Worm (Caenorhabditis elegans) whole organism, L2 larva: ENCODE data around the gene clec-123.
"Not testable (repeated sequence)": the region's sequence is repeated elsewhere in the genome, so short reads cannot be mapped to it uniquely, and the experiment has no call there.

Experiments
- C34F6.9 ChIP-seq: fragments of 150-350 bp; optimal IDR thresholded peaks from 2 replicates; lab custom pipeline; 2014; ENCODE audit warnings: missing biosample characterization, missing genetic modification characterization
- R02D3.7 ChIP-seq: fragments of 150-350 bp; optimal IDR thresholded peaks from 2 replicates; lab custom pipeline; 2014; ENCODE audit warnings: missing biosample characterization, missing genetic modification characterization
- Y55F3AM.14 ChIP-seq: fragments of 200-800 bp; sonication (Bioruptor generic); optimal IDR thresholded peaks from 2 replicates; lab custom pipeline; 2018; ENCODE audit warnings: mild to moderate bottlenecking, missing genetic modification characterization, missing compliant biosample characterization
- aly-2 ChIP-seq: fragments of 150-350 bp; optimal IDR thresholded peaks from 2 replicates; lab custom pipeline; 2014; ENCODE audit warnings: missing biosample characterization, missing genetic modification characterization
- ama-1 ChIP-seq: fragments of 150-350 bp; optimal IDR thresholded peaks from 2 replicates; lab custom pipeline; 2018; ENCODE audit warnings: inconsistent platforms
- ceh-16 ChIP-seq: fragments of 150-350 bp; optimal IDR thresholded peaks from 2 replicates; lab custom pipeline; 2014; ENCODE audit warnings: missing biosample characterization, missing genetic modification characterization
- crh-2 ChIP-seq: sonication (generic microtip); optimal IDR thresholded peaks from 2 replicates; lab custom pipeline; 2017; ENCODE audit warnings: missing biosample characterization, missing genetic modification characterization
- dmd-4 ChIP-seq: sonication (generic microtip); optimal IDR thresholded peaks from 2 replicates; lab custom pipeline; 2017; ENCODE audit warnings: missing biosample characterization, missing genetic modification characterization
- egl-27 ChIP-seq: sonication (generic microtip); optimal IDR thresholded peaks from 3 replicates; lab custom pipeline; 2017; ENCODE audit warnings: missing biosample characterization, missing genetic modification reagents, missing genetic modification characterization
- elt-1 ChIP-seq: fragments of 150-350 bp; optimal IDR thresholded peaks from 2 replicates; lab custom pipeline; 2014; ENCODE audit warnings: missing biosample characterization, missing genetic modification characterization
- nhr-11 ChIP-seq: fragments of 150-350 bp; optimal IDR thresholded peaks from 2 replicates; lab custom pipeline; 2014; ENCODE audit warnings: missing biosample characterization, missing genetic modification characterization
- nhr-129 ChIP-seq: fragments of 150-350 bp; optimal IDR thresholded peaks from 2 replicates; lab custom pipeline; 2014; ENCODE audit warnings: missing biosample characterization, missing genetic modification characterization
- nhr-21 ChIP-seq: fragments of 150-350 bp; optimal IDR thresholded peaks from 2 replicates; lab custom pipeline; 2014; ENCODE audit warnings: missing biosample characterization, missing genetic modification characterization
- nhr-25 ChIP-seq: fragments of 150-350 bp; sonication (generic microtip); optimal IDR thresholded peaks from 3 replicates; lab custom pipeline; 2014; ENCODE audit warnings: missing biosample characterization, missing genetic modification characterization
- nhr-6 ChIP-seq: fragments of 150-350 bp; optimal IDR thresholded peaks from 2 replicates; lab custom pipeline; 2014; ENCODE audit warnings: missing biosample characterization, missing genetic modification characterization
- nhr-77 ChIP-seq: fragments of 150-350 bp; optimal IDR thresholded peaks from 2 replicates; lab custom pipeline; 2014; ENCODE audit warnings: missing biosample characterization, missing genetic modification characterization
- peb-1 ChIP-seq: fragments of 150-350 bp; optimal IDR thresholded peaks from 2 replicates; lab custom pipeline; 2014; ENCODE audit warnings: missing biosample characterization, missing genetic modification characterization
- sem-4 ChIP-seq: fragments of 150-350 bp; optimal IDR thresholded peaks from 2 replicates; lab custom pipeline; 2014; ENCODE audit warnings: missing biosample characterization, missing genetic modification reagents, missing genetic modification characterization
- skn-1 ChIP-seq: sonication (generic microtip); optimal IDR thresholded peaks from 2 replicates; lab custom pipeline; 2017; ENCODE audit warnings: missing biosample characterization, missing genetic modification characterization
- sma-3 ChIP-seq: sonication (generic microtip); optimal IDR thresholded peaks from 2 replicates; lab custom pipeline; 2016; ENCODE audit warnings: missing genetic modification reagents, missing genetic modification characterization, missing compliant biosample characterization
- sma-9 ChIP-seq, 2 experiments: fragments of 150-350 bp in 1 of 2; sonication (generic microtip) in 1 of 2; optimal IDR thresholded peaks; 2 replicates each; lab custom pipeline; 2014 to 2016; ENCODE audit warnings: missing genetic modification characterization in 2 of 2, mild to moderate bottlenecking in 1 of 2, missing biosample characterization in 1 of 2, missing compliant biosample characterization in 1 of 2, missing genetic modification reagents in 1 of 2, moderate library complexity in 1 of 2
- snpc-4 ChIP-seq: fragments of 150-350 bp; optimal IDR thresholded peaks from 2 replicates; lab custom pipeline; 2014; ENCODE audit warnings: missing biosample characterization, missing genetic modification characterization
- unc-39 ChIP-seq: fragments of 150-350 bp; optimal IDR thresholded peaks from 2 replicates; lab custom pipeline; 2014; ENCODE audit warnings: missing biosample characterization, missing genetic modification characterization
- unc-55 ChIP-seq: fragments of 150-350 bp; sonication (generic microtip); optimal IDR thresholded peaks from 3 replicates; lab custom pipeline; 2014; ENCODE audit warnings: missing biosample characterization, missing genetic modification reagents, missing genetic modification characterization
- unc-62 ChIP-seq: fragments of 150-350 bp; optimal IDR thresholded peaks from 2 replicates; lab custom pipeline; 2014; ENCODE audit warnings: missing biosample characterization, missing genetic modification reagents, missing genetic modification characterization
- zag-1 ChIP-seq: fragments of 150-350 bp; optimal IDR thresholded peaks from 2 replicates; lab custom pipeline; 2014; ENCODE audit warnings: missing biosample characterization, missing genetic modification characterization
- ztf-1 ChIP-seq: fragments of 200-800 bp; sonication (Bioruptor generic); conservative IDR thresholded peaks from 2 replicates; pipeline ENCODE4 v1.3.6; 2022; ENCODE audit warnings: missing genetic modification characterization, missing compliant biosample characterization
- ztf-11 ChIP-seq: sonication (generic microtip); optimal IDR thresholded peaks from 2 replicates; lab custom pipeline; 2017; ENCODE audit warnings: missing biosample characterization, missing genetic modification characterization
- ztf-4 ChIP-seq: fragments of 150-350 bp; optimal IDR thresholded peaks from 2 replicates; lab custom pipeline; 2014; ENCODE audit warnings: missing biosample characterization, missing genetic modification characterization

clec-123 gene

DNA sequence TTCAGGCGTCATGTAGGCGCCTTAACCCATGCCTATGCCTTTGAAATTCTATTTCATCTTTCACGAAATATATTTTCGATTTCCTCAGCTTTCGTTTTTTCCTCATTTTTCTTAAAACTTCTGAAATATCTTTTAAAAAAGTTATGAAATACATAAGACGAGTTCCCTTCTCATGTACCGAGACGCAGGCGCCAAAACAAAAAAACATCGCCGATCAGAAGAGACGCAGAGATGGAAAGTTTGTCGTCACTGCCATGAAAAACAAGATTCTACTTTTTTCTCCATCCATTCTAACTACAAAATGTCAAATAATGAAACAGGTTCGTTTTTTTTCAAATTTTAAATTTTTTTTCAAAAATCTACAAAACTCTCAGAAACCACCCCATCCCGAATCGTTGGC is 15.0 kb downstream of the clec-123 start, which contains the start of gene chil-24:
Gene chil-24, plus strand, starts transcription at position 156 of the 400 bp plus-strand sequence.
- TF ChIP-seq unc-55, result peak; percentile 16
- no peak for TF ChIP-seq ztf-1 (GFP tag; lab: Robert Waterston, UW)
- no peak for TF ChIP-seq snpc-4
- peak; percentile 7 for TF ChIP-seq sma-9 (GFP tag; optimal IDR thresholded peaks at IDR 0.05; lab: Kevin White, UChicago)
- no peak for TF ChIP-seq sma-9 (tag; optimal IDR thresholded peaks at IDR 0.05; lab: Kevin White, UChicago)

DNA sequence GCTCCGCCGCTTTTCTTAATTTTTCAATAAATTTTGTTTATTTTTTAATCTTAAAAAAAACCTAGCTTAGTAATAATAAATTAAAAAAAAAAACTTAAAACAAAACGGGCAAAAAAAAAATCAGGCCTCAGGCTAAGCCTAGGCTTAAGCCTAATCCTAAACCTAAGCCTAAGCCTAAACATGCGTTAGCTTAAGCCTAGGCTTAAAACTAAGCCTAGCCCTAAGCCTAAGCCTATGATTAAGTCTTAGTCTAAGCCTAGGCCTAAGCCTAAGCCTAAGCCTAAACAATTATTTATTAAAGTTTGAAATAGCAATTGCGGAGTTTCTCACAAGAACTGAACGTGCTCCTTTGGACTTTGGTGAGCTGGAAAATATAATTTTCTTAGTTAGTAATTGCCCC is 21.3 kb downstream of the clec-123 start:
- TF ChIP-seq dmd-4 (tag; lab: Kevin White, UChicago) (no peak), unc-62 (no peak), R02D3.7 (no peak), nhr-129 (tag; lab: Kevin White, UChicago) (no peak)

DNA sequence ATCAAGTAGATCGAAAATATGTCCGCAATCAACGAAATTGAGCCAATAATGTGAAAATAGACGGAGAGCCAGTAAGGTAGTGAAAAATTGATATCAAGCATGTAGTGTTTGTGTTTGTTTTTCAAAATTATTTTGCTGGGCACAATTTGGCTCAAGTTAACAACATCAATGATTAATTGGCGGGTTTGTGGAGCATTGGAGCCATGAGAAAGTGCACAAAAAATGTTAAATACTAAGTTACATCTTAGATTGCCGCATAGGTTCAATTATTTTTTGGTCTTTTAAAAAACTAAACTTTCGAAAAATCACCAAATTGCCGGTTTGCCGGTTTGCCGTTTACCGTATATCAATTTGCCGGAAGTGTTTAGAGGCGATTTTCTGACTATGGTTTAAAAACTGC is 23.8 kb downstream of the clec-123 start, which contains the start of gene sri-54:
Gene sri-54, minus strand, starts transcription at position 101 of the 400 bp plus-strand sequence.
- no peak for TF ChIP-seq egl-27 (tag; lab: Kevin White, UChicago)

DNA sequence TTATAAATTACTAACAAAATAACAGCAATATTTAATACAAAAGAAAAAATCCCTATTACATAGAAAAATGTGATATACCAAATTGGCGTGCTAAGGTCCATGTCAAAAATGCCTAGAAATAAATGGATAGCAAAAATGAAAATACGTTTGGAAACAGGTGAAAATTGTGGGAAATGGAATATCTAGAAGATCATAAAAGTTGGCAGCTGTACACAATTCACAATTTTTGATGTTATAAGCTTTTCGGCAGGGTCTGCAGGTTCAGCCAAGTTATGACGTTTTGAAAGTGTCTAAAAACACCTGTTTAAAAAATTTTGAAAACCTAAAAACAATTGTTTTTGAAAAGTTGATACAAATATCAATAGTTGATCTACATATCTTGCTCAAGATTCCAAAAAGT is 28.8 kb downstream of the clec-123 start, which contains the start of gene sri-42:
Gene sri-42, minus strand, starts transcription at position 101 of the 400 bp plus-strand sequence.
- not testable (repeated sequence) for TF ChIP-seq zag-1 (tag; lab: Kevin White, UChicago); ztf-1 (GFP tag; lab: Robert Waterston, UW); Y55F3AM.14 (GFP tag; lab: Kevin White, UChicago)

DNA sequence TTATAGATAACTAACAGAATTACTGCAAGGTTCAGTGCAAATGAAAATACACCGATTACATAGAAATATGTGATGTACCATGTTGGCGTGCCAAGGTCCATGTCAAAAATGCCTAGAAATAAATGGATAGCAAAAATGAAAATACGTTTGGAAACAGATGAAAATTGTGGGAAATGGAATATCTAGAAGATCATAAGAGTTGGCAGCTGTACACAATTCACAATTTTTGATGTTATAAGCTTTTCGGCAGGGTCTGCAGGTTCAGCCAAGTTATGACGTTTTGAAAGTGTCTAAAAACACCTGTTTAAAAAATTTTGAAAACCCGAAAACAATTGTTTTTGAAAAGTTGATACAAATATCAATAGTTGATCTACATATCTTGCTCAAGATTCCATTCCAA is 30.5 kb downstream of the clec-123 start, which contains the start of gene sri-43:
Gene sri-43, minus strand, starts transcription at position 101 of the 400 bp plus-strand sequence.
- TF ChIP-seq elt-1, ceh-16, nhr-21 (tag; lab: Kevin White, UChicago): not testable (repeated sequence)

DNA sequence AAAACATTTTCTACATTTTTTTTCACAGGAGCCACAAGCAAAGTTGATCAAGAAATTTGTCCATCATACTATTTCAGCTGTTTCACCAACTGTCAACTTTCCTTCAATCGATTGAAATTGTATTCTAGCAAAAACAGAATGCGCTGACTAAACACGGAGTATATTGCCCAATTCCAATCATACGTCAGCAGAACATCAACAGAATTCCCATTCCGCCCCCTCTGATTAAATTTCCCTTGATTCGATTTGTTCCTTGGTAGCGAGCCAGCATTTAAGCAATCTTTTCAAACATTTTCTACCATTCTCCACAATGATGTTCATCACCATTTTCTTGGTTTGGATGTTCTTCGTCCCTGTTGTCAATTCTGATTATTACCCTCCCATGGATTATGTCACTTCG is 31.8 kb downstream of the clec-123 start, which contains the start of gene T10D4.15:
Gene T10D4.15, plus strand, starts transcription at position 301 of the 400 bp plus-strand sequence.
- no peak for TF ChIP-seq sma-3 (GFP tag; lab: Kevin White, UChicago)
- no peak for TF ChIP-seq unc-55
- TF ChIP-seq dmd-4 (tag; lab: Kevin White, UChicago), result no peak
- no peak for TF ChIP-seq nhr-129 (tag; lab: Kevin White, UChicago)
- no peak for TF ChIP-seq unc-62

DNA sequence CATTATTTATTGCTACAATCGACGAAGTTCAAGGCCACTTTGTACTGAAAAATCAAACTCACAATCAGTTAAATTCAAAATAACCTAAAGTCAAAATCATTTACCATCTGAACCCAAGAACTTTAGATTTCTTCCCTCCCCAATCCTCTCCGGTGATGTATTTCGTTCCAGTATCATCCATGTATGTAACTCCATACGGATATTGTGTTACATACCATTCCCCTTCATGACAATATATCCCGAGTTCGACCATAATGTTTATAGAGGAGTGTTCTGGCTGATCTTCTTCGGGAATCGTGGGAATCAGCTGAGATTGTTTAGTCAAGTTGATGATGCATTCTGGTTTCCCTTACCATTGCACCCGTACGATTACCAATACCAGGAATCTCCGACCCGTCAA is 34.4 kb downstream of the clec-123 start:
- TF ChIP-seq aly-2 (tag; lab: Kevin White, UChicago), result no peak
- no peak for TF ChIP-seq nhr-77
- no peak for TF ChIP-seq nhr-6
- TF ChIP-seq ztf-11 (tag; lab: Kevin White, UChicago), result no peak
- TF ChIP-seq ama-1 (lab: Kevin White, UChicago), result no peak
- TF ChIP-seq ztf-4, result no peak
- TF ChIP-seq unc-62, result no peak
- no peak for TF ChIP-seq peb-1 (tag; lab: Kevin White, UChicago)
- no peak for TF ChIP-seq nhr-11 (tag; lab: Kevin White, UChicago)

DNA sequence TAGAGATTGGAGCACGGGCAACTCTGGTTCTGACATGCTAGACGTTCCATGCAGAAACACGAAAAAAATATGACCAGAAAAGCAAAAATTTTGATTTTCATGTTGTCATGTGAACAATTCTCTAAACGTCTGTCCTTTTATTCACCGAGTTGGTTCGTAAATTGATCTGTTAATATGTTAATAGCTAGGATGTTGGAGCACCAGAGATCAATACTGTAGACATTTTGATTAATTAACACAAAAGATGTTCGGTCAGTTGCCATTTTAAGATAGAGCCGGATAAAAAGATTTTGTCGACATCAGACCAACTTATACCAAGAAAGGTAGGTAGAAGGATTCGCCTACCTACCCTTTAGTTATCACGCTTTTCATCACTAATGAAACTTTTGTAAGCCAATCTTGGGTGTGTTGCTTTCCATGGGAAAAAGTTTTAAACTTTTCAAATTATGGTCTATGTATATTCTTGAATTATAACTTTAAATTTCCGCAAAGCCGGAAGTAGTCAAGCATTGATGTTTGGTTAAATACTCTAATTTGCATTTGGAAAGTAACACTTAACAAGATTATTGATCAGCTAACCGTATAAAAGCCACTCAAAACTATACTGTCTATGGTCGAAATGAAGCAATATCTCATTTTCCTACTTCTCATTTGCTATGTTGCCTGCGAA is 35.6 kb downstream of the clec-123 start, which contains the start of the genes T10D4.11 and T10D4.1:
Gene T10D4.11, minus strand, starts transcription at position 101 of the 670 bp plus-strand sequence.
Gene T10D4.1, plus strand, starts transcription at position 620 of the 670 bp plus-strand sequence.
- TF ChIP-seq sem-4 (tag; lab: Kevin White, UChicago) (no peak), skn-1 (tag; lab: Kevin White, UChicago) (no peak), dmd-4 (tag; lab: Kevin White, UChicago) (no peak), ztf-1 (GFP tag; lab: Robert Waterston, UW) (no peak), unc-39 (tag; lab: Kevin White, UChicago) (no peak), nhr-77 (no peak), nhr-25 (tag; lab: Kevin White, UChicago) (no peak), C34F6.9 (tag; lab: Kevin White, UChicago) (no peak), elt-1 (tag; lab: Kevin White, UChicago) (no peak), sma-9 (GFP tag; optimal IDR thresholded peaks at IDR 0.05; lab: Kevin White, UChicago) (no peak), sma-9 (tag; optimal IDR thresholded peaks at IDR 0.05; lab: Kevin White, UChicago) (no peak), crh-2 (tag; lab: Kevin White, UChicago) (no peak), unc-55 (no peak), egl-27 (tag; lab: Kevin White, UChicago) (no peak)
